Worm (Caenorhabditis elegans) whole organism, young adult: ENCODE results near the gene C53A3.4.

Experiments used
- C06A6.2 ChIP-seq: fragments of 200-800 bp; sonication (Bioruptor generic); conservative IDR thresholded peaks from 2 replicates; pipeline ENCODE4 v1.3.6; 2022; ENCODE audit warnings: missing genetic modification characterization, missing compliant biosample characterization
- F22D6.2 ChIP-seq: sonication (generic microtip); optimal IDR thresholded peaks from 2 replicates; lab custom pipeline; 2016; ENCODE audit warnings: mild to moderate bottlenecking, missing genetic modification characterization, missing compliant biosample characterization
- F55B11.4 ChIP-seq: sonication (generic microtip); optimal IDR thresholded peaks from 2 replicates; lab custom pipeline; 2016; ENCODE audit warnings: missing compliant biosample characterization, missing genetic modification characterization, borderline replicate concordance; ENCODE audit not compliant: insufficient read depth
- K12H6.12 ChIP-seq: fragments of 200-800 bp; sonication (Bioruptor generic); optimal IDR thresholded peaks from 2 replicates; lab custom pipeline; 2018; ENCODE audit warnings: mild to moderate bottlenecking, missing genetic modification characterization, missing compliant biosample characterization
- T26A5.8 ChIP-seq: sonication (generic microtip); optimal IDR thresholded peaks from 2 replicates; lab custom pipeline; 2016; ENCODE audit warnings: missing genetic modification characterization, missing compliant biosample characterization
- Y53F4B.3 ChIP-seq: fragments of 200-800 bp; sonication (Bioruptor generic); IDR thresholded peaks from 2 replicates; pipeline ENCODE4 v1.3.6; 2022; ENCODE audit warnings: missing genetic modification reagents, missing genetic modification characterization, missing compliant biosample characterization
- Y67H2A.10 ChIP-seq: fragments of 200-800 bp; sonication (Bioruptor generic); conservative IDR thresholded peaks from 2 replicates; pipeline ENCODE4 v1.3.6; 2022; ENCODE audit warnings: missing genetic modification reagents, missing genetic modification characterization, missing compliant biosample characterization
- Y79H2A.3 ChIP-seq: fragments of 200-800 bp; sonication (Bioruptor generic); conservative IDR thresholded peaks from 2 replicates; pipeline ENCODE4 v1.3.6; 2022; ENCODE audit warnings: missing genetic modification reagents, missing genetic modification characterization, missing compliant biosample characterization
- ccch-3 ChIP-seq: fragments of 200-800 bp; sonication (Bioruptor generic); optimal IDR thresholded peaks from 2 replicates; lab custom pipeline; 2018; ENCODE audit warnings: mild to moderate bottlenecking, missing genetic modification characterization, missing compliant biosample characterization
- chd-7 ChIP-seq: sonication (generic microtip); optimal IDR thresholded peaks from 2 replicates; lab custom pipeline; 2016; ENCODE audit warnings: mild to moderate bottlenecking, missing genetic modification characterization, moderate library complexity, missing compliant biosample characterization
- die-1 ChIP-seq: sonication (generic microtip); optimal IDR thresholded peaks from 2 replicates; lab custom pipeline; 2016; ENCODE audit warnings: missing genotype, mild to moderate bottlenecking, missing genetic modification characterization, missing compliant biosample characterization
- dox-1 ChIP-seq: fragments of 200-800 bp; sonication (Bioruptor generic); IDR thresholded peaks from 2 replicates; pipeline ENCODE4 v1.3.6; 2022; ENCODE audit warnings: missing genetic modification reagents, missing genetic modification characterization, missing compliant biosample characterization
- ekl-4 ChIP-seq: fragments of 200-800 bp; sonication (Bioruptor generic); IDR thresholded peaks from 2 replicates; pipeline ENCODE4 v1.3.6; 2022; ENCODE audit warnings: missing genetic modification reagents, missing genetic modification characterization, missing compliant biosample characterization
- ets-4 ChIP-seq: fragments of 200-800 bp; sonication (Bioruptor generic); optimal IDR thresholded peaks from 2 replicates; lab custom pipeline; 2018; ENCODE audit warnings: mild to moderate bottlenecking, missing genetic modification characterization, missing compliant biosample characterization
- fkh-3 ChIP-seq: sonication (generic microtip); optimal IDR thresholded peaks from 2 replicates; lab custom pipeline; 2016; ENCODE audit warnings: mild to moderate bottlenecking, missing genetic modification characterization, missing compliant biosample characterization
- hlh-12 ChIP-seq: sonication (generic microtip); optimal IDR thresholded peaks from 2 replicates; lab custom pipeline; 2016; ENCODE audit warnings: missing genetic modification characterization, missing compliant biosample characterization
- hlh-26 ChIP-seq: fragments of 200-800 bp; sonication (Bioruptor generic); conservative IDR thresholded peaks from 2 replicates; pipeline ENCODE4 v1.3.6; 2022; ENCODE audit warnings: missing genetic modification reagents, missing genetic modification characterization, missing compliant biosample characterization
- hsf-1 ChIP-seq: fragments of 200-800 bp; sonication (Bioruptor generic); IDR thresholded peaks from 2 replicates; pipeline ENCODE4 v1.3.6; 2022; ENCODE audit warnings: missing genetic modification reagents, missing genetic modification characterization, missing compliant biosample characterization
- let-607 ChIP-seq, 2 experiments: fragments of 200-800 bp in 1 of 2; sonication (Bioruptor generic) in 1 of 2; sonication (generic microtip) in 1 of 2; optimal IDR thresholded peaks; 2 replicates each; lab custom pipeline; 2016 to 2018; ENCODE audit warnings: mild to moderate bottlenecking in 2 of 2, missing compliant biosample characterization in 2 of 2, missing genetic modification characterization in 2 of 2, moderate library complexity in 2 of 2, missing genotype in 1 of 2
- lin-40 ChIP-seq: sonication (generic microtip); optimal IDR thresholded peaks from 2 replicates; lab custom pipeline; 2016; ENCODE audit warnings: missing genetic modification characterization, mild to moderate bottlenecking, missing compliant biosample characterization, missing genotype, missing genetic modification reagents
- madf-3 ChIP-seq: fragments of 200-800 bp; sonication (Bioruptor generic); IDR thresholded peaks from 2 replicates; pipeline ENCODE4 v1.3.6; 2022; ENCODE audit warnings: missing genetic modification reagents, missing genetic modification characterization, missing compliant biosample characterization
- mcd-1 ChIP-seq: fragments of 200-800 bp; sonication (Bioruptor generic); IDR thresholded peaks from 2 replicates; pipeline ENCODE4 v1.3.6; 2022; ENCODE audit warnings: missing genetic modification reagents, missing genetic modification characterization, missing compliant biosample characterization
- mxl-1 ChIP-seq: sonication (generic microtip); optimal IDR thresholded peaks from 2 replicates; lab custom pipeline; 2016; ENCODE audit warnings: missing genetic modification characterization, missing compliant biosample characterization
- nfyb-1 ChIP-seq: fragments of 200-800 bp; sonication (Bioruptor generic); IDR thresholded peaks from 2 replicates; pipeline ENCODE4 v1.3.6; 2022; ENCODE audit warnings: missing genetic modification reagents, missing genetic modification characterization, missing compliant biosample characterization
- nhr-179 ChIP-seq: sonication (generic microtip); optimal IDR thresholded peaks from 2 replicates; lab custom pipeline; 2016; ENCODE audit warnings: mild to moderate bottlenecking, missing genetic modification characterization, missing compliant biosample characterization
- nhr-80 ChIP-seq: sonication (generic microtip); optimal IDR thresholded peaks from 2 replicates; lab custom pipeline; 2016; ENCODE audit warnings: missing genetic modification characterization, missing compliant biosample characterization
- pbrm-1 ChIP-seq: fragments of 200-800 bp; sonication (Bioruptor generic); IDR thresholded peaks from 2 replicates; pipeline ENCODE4 v1.3.6; 2022; ENCODE audit warnings: missing genetic modification reagents, missing genetic modification characterization, missing compliant biosample characterization
- rec-8 ChIP-seq, 2 experiments: sonication (generic microtip); optimal IDR thresholded peaks; 2 replicates each; lab custom pipeline; 2016; ENCODE audit warnings: mild to moderate bottlenecking in 2 of 2, missing genetic modification characterization in 2 of 2, missing genetic modification reagents in 2 of 2, missing genotype in 2 of 2, missing biosample characterization in 1 of 2, missing compliant biosample characterization in 1 of 2, moderate library complexity in 1 of 2
- repo-1 ChIP-seq: sonication (generic microtip); optimal IDR thresholded peaks from 2 replicates; lab custom pipeline; 2017; ENCODE audit warnings: mild to moderate bottlenecking, missing genetic modification characterization, missing compliant biosample characterization
- rpc-1 ChIP-seq, 2 experiments: fragments of 150-350 bp in 1 of 2; sonication (generic microtip) in 1 of 2; optimal IDR thresholded peaks; 2 replicates each; lab custom pipeline; 2014 to 2018; ENCODE audit warnings: missing biosample characterization in 1 of 2, missing genetic modification characterization in 1 of 2, missing genetic modification reagents in 1 of 2, missing genotype in 1 of 2
- somi-1 ChIP-seq: fragments of 200-800 bp; sonication (Bioruptor generic); optimal IDR thresholded peaks from 2 replicates; lab custom pipeline; 2018; ENCODE audit warnings: mild to moderate bottlenecking, missing genetic modification characterization, missing compliant biosample characterization
- tbp1 ChIP-seq: fragments of 200-800 bp; sonication (Bioruptor generic); optimal IDR thresholded peaks from 2 replicates; lab custom pipeline; 2018; ENCODE audit warnings: mild to moderate bottlenecking, missing genetic modification characterization, missing compliant biosample characterization
- ztf-18 ChIP-seq: sonication (generic microtip); optimal IDR thresholded peaks from 2 replicates; lab custom pipeline; 2016; ENCODE audit warnings: missing genotype, mild to moderate bottlenecking, missing genetic modification characterization, missing compliant biosample characterization
- ztf-26 ChIP-seq: sonication (generic microtip); optimal IDR thresholded peaks from 2 replicates; lab custom pipeline; 2017; ENCODE audit warnings: missing genetic modification characterization, missing compliant biosample characterization
- ztf-3 ChIP-seq: fragments of 200-800 bp; sonication (Bioruptor generic); optimal IDR thresholded peaks from 2 replicates; lab custom pipeline; 2018; ENCODE audit warnings: mild to moderate bottlenecking, missing genetic modification characterization, missing compliant biosample characterization

Gene C53A3.4

DNA sequence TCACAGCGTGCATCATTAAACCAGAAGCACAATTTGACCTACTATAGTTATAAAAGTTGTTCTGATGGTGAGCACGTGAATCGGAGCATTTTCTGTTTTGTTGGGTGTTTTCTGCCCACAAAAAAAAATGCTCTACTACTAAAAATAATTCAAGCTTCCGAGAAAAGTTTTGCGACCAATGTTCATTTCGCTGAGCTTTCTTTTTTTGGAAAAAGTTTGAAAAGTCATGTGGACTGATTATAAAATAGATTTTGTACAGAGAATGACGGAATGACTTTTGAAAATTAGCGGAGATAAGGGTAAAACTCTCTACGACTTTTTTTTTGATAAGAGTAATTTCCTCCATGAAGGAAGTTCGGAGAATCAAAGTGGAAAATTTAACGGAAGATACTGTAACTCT lies 10.8 kb upstream of the C53A3.4 start:
- TF ChIP-seq Y67H2A.10 (no peak), F55B11.4 (tag; lab: Kevin White, UChicago) (no peak), Y53F4B.3 (no peak), nhr-80 (peak; percentile 44), ztf-3 (GFP tag; lab: Kevin White, UChicago) (no peak)

DNA sequence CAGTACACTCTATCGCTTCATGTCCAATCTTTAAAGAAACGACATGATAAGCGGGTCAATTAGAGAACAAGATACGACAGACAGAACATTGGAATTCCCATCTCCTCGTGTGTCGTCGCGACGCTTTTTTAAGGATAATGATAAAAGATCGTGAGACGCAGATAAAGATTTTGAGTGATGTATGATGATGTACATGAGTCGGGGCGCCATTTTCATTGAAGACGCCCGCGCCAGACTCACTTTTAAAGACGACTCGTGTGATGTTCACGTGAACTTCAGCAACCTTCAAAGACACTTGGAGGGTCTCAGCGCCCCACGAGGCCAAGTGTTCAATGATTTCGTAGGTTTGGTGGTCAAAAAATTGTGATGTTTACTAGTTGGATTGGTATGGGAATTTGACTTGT lies 9.6 kb upstream of the C53A3.4 start:
- peak; percentile 37; the same call in 1 of the 2 replicates for TF ChIP-seq C06A6.2 (GFP tag; lab: Robert Waterston, UW)
- TF ChIP-seq T26A5.8 = no peak
- no peak for TF ChIP-seq fkh-3
- TF ChIP-seq mxl-1 (tag; lab: Kevin White, UChicago) = no peak
- TF ChIP-seq lin-40 (tag; lab: Kevin White, UChicago) = peak; percentile 82
- peak; percentile 56 for TF ChIP-seq ztf-26 (tag; lab: Kevin White, UChicago)
- TF ChIP-seq nhr-80 = peak; percentile 77
- peak; percentile 65 for TF ChIP-seq nfyb-1 (GFP tag; lab: Robert Waterston, UW)
- peak; percentile 89 for TF ChIP-seq somi-1 (GFP tag; lab: Kevin White, UChicago)
- 0 out of 2 replicates have a peak, but pooled peaks have one; percentile 33 for TF ChIP-seq madf-3 (GFP tag; lab: Robert Waterston, UW)
- TF ChIP-seq K12H6.12 = peak; percentile 18
- peak; percentile 42 for TF ChIP-seq chd-7 (tag; lab: Kevin White, UChicago)
- TF ChIP-seq tbp1 (GFP tag; lab: Kevin White, UChicago) = peak; percentile 15
- TF ChIP-seq die-1 = peak; percentile 26
- TF ChIP-seq ccch-3 = no peak
- TF ChIP-seq ets-4 (GFP tag; lab: Kevin White, UChicago) = no peak
- TF ChIP-seq F22D6.2 = peak; percentile 64
- TF ChIP-seq mcd-1 (GFP tag; lab: Robert Waterston, UW) = peak; percentile 42

DNA sequence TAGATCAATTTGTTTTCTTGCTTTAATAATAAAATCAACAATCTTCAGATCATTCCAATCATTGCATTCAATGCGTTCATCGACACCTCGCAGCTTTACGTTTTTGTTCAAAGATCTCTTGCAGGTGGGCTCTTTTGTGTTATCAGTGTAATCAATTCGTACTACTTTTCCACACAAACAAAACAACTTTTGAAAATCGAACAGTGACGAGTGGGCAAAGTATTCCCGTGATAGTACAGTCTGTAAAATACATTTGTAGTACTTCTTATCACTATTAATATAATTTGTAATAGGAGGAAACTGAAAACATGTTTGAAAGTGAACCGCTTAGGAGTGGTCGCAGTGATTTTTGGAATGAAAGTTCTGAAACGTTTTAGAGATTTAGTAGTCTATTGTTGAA lies 6.4 kb upstream of the C53A3.4 start, which contains the start of gene pgph-2:
Gene pgph-2, plus strand, starts transcription at position 47 of the 400 bp plus-strand sequence.
- TF ChIP-seq ztf-18 (tag; lab: Kevin White, UChicago) (no peak), let-607 (tag; optimal IDR thresholded peaks at IDR 0.05; lab: Kevin White, UChicago) (no peak), hlh-26 (GFP tag; lab: Robert Waterston, UW) (no peak), ekl-4 (GFP tag; lab: Robert Waterston, UW) (no peak), hsf-1 (GFP tag; lab: Robert Waterston, UW) (no peak), rec-8 (tag; optimal IDR thresholded peaks at IDR 0.05; lab: Kevin White, UChicago) (no peak), Y79H2A.3 (GFP tag; lab: Robert Waterston, UW) (no peak), somi-1 (GFP tag; lab: Kevin White, UChicago) (no peak), pbrm-1 (GFP tag; lab: Robert Waterston, UW) (no peak), dox-1 (GFP tag; lab: Robert Waterston, UW) (no peak), chd-7 (tag; lab: Kevin White, UChicago) (no peak), nhr-179 (tag; lab: Kevin White, UChicago) (no peak), hlh-12 (tag; lab: Kevin White, UChicago) (no peak), rpc-1 (optimal IDR thresholded peaks at IDR 0.05; lab: Kevin White, UChicago) (no peak), rpc-1 (tag; optimal IDR thresholded peaks at IDR 0.05; lab: Kevin White, UChicago) (no peak), repo-1 (tag; lab: Kevin White, UChicago) (no peak)
